Worm (Caenorhabditis elegans) whole organism, L4/young adult: ENCODE data around the gene rund-1.

ENCODE experiments used
- dao-5 ChIP-seq: sonication (generic microtip); optimal IDR thresholded peaks from 2 replicates; lab custom pipeline; 2016; ENCODE audit warnings: missing genotype, missing genetic modification characterization, moderate library complexity, missing compliant biosample characterization
- him-1 ChIP-seq: sonication (generic microtip); optimal IDR thresholded peaks from 2 replicates; lab custom pipeline; 2016; ENCODE audit warnings: missing genotype, missing genetic modification reagents, missing genetic modification characterization, missing compliant biosample characterization

DNA sequence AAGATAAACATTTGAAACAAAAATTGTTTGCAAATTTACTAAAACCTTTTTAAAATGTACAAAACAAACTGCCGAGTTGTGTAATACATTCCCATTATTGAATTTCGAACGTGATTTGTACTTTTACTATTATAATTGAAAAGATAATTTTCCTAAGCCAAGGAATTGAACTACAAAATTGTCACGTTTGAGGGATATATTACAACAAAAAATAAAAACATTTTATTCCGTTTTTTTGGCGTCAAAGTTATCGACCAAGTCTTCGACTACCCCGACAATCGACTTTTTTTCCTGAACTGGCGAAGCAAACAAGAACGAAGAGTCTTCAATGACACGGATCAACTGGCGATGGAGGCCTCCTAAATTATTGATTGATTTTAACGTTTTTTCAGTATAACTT is 19.3 kb upstream of the rund-1 start, which contains the start of gene T19D7.7:
- TF ChIP-seq dao-5 (tag; lab: Kevin White, UChicago): no peak
- no peak for TF ChIP-seq him-1 (tag; lab: Kevin White, UChicago)
